Worm (Caenorhabditis elegans): ENCODE data around the gene C47D12.5.
A peak's percentile ranks its signal among the peaks of the same experiment; 100 is the strongest.

The C47D12.5 gene

ce11 chrII:11714728-11715127 is 29.7 kb upstream of the C47D12.5 start:
- TF ChIP-seq nfya-1 (tag; optimal IDR thresholded peaks at IDR 0.05; ENCODE audit: insufficient read depth) (no peak), fkh-10 (GFP tag; optimal IDR thresholded peaks at IDR 0.05) (no peak), nhr-23 (tag; optimal IDR thresholded peaks at IDR 0.05) (no peak), nhr-67 (tag; optimal IDR thresholded peaks at IDR 0.05) (no peak), skn-1 (tag; optimal IDR thresholded peaks at IDR 0.05) (no peak), pha-4 (tag; optimal IDR thresholded peaks at IDR 0.05) (no peak), elt-1 (tag; optimal IDR thresholded peaks at IDR 0.05) (no peak), snpc-4 (tag; optimal IDR thresholded peaks at IDR 0.05) (peak; percentile 50)

- TF ChIP-seq R02D3.7 (tag; optimal IDR thresholded peaks at IDR 0.05) (no peak), ztf-11 (tag; optimal IDR thresholded peaks at IDR 0.05) (no peak), nfya-1 (tag; optimal IDR thresholded peaks at IDR 0.05; ENCODE audit: insufficient read depth) (peak; percentile 14), lin-39 (tag; optimal IDR thresholded peaks at IDR 0.05) (peak; percentile 55), snpc-4 (tag; optimal IDR thresholded peaks at IDR 0.05) (no peak), elt-2 (tag; optimal IDR thresholded peaks at IDR 0.05) (no peak), ceh-16 (tag; optimal IDR thresholded peaks at IDR 0.05) (no peak)
Observed at ce11 chrII:11713569-11713968, 28.5 kb upstream of the C47D12.5 start, which contains the start of gene F13D12.10. Gene F13D12.10 (plus strand): TSS chrII:11713799.

DNA sequence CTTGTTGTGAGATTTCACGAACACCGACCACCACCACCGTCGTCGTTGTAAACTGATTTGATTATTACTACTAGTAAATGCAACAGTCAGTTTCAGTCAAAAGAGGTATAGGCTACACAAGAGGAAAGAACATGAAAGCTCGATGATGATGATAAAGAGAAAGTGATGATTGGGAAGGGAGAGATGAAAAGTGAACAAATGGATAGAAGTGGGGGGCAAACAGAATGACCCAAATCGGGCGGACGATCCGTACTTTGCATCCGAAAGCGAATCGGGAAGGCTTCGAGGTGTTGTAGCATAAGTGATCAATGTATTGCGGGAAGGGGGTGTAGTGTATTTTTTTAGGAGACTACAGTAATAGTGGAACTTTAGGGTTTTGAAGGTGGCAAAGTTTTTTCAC is 25.7 kb upstream of the C47D12.5 start:
- TF ChIP-seq zag-1 (tag; optimal IDR thresholded peaks at IDR 0.05) (no peak), ztf-11 (tag; optimal IDR thresholded peaks at IDR 0.05) (no peak), R02D3.7 (tag; optimal IDR thresholded peaks at IDR 0.05) (no peak), elt-1 (tag; optimal IDR thresholded peaks at IDR 0.05) (no peak), unc-62 (GFP tag; optimal IDR thresholded peaks at IDR 0.05) (no peak), ceh-28 (tag; optimal IDR thresholded peaks at IDR 0.05) (no peak)

- TF ChIP-seq nhr-25 (tag; optimal IDR thresholded peaks at IDR 0.05) (no peak), unc-39 (tag; optimal IDR thresholded peaks at IDR 0.05) (no peak), sea-2 (GFP tag; optimal IDR thresholded peaks at IDR 0.05) (no peak), nhr-67 (tag; optimal IDR thresholded peaks at IDR 0.05) (no peak), R02D3.7 (tag; optimal IDR thresholded peaks at IDR 0.05) (no peak), mml-1 (tag; optimal IDR thresholded peaks at IDR 0.05) (no peak), ceh-9 (tag; optimal IDR thresholded peaks at IDR 0.05) (no peak), nhr-28 (tag; optimal IDR thresholded peaks at IDR 0.05) (no peak), snpc-4 (tag; optimal IDR thresholded peaks at IDR 0.05) (no peak), lsy-12 (tag; optimal IDR thresholded peaks at IDR 0.05) (no peak)
Observed at ce11 chrII:11709464-11709863, 24.4 kb upstream of the C47D12.5 start, which contains the start of gene fcmt-1. Gene fcmt-1 (minus strand): TSS chrII:11709564.

DNA sequence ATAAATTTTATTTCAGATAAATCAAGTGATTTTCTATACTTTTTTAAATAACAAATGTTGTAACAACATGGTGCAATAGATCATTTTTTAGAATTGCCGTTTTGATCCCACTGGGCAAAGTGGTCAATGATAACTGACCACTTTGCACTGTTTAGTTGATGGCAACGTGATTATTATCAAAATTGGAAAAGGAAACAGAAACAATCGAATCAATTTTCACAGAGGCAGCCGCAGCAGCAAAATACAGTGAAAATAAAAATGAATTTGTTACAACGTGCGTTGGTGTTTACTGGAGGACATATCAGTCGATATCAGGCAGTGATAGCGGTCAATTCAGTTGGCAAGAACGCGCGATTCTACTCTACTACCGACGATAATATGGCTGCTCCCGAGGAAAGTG is 20.7 kb upstream of the C47D12.5 start, which contains the start of gene VF13D12L.3:
Gene VF13D12L.3 (plus strand): TSS at position 223 of the 400 bp plus-strand sequence.
- TF ChIP-seq ceh-9 (tag; optimal IDR thresholded peaks at IDR 0.05) (no peak), elt-2 (tag; optimal IDR thresholded peaks at IDR 0.05) (peak; percentile 5), nhr-43 (tag; optimal IDR thresholded peaks at IDR 0.05; ENCODE audit: poor library complexity, severe bottlenecking) (no peak), lin-15B (tag; optimal IDR thresholded peaks at IDR 0.05) (no peak), pqm-1 (tag; optimal IDR thresholded peaks at IDR 0.05) (peak; percentile 45), nhr-76 (tag; optimal IDR thresholded peaks at IDR 0.05) (peak; percentile 42)

DNA sequence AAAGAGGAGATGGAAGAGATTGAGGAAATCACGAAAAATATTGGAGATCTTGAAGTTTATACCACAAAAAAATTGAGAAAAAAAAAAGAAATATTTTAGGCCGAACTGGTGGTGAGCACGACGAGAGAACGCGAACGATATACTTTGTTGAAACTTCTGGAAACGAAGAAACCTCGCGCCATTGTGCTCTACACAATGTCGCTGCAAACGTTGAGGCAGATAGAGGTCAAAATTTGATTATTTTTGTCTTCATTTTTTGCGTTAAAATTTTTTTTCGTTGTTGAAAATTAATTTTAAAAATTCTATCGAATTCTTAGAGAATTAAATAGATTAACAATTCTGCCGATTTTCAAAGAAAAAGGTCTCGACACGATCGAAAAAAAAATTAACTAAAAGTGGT is 15.6 kb upstream of the C47D12.5 start:
- TF ChIP-seq mml-1 (tag; optimal IDR thresholded peaks at IDR 0.05), result no peak
- no peak for TF ChIP-seq ceh-82 (tag; optimal IDR thresholded peaks at IDR 0.05)
- no peak for TF ChIP-seq elt-3 (tag; optimal IDR thresholded peaks at IDR 0.05)
- TF ChIP-seq nfya-1 (tag; optimal IDR thresholded peaks at IDR 0.05; ENCODE audit: insufficient read depth), result no peak
- no peak for TF ChIP-seq nhr-28 (tag; optimal IDR thresholded peaks at IDR 0.05)
- no peak for TF ChIP-seq aly-2 (tag; optimal IDR thresholded peaks at IDR 0.05)
- TF ChIP-seq egl-27 (tag; optimal IDR thresholded peaks at IDR 0.05), result no peak
- TF ChIP-seq nhr-25 (tag; optimal IDR thresholded peaks at IDR 0.05), result no peak
- TF ChIP-seq nhr-43 (tag; optimal IDR thresholded peaks at IDR 0.05; ENCODE audit: poor library complexity, severe bottlenecking), result no peak
- TF ChIP-seq ztf-4 (tag; optimal IDR thresholded peaks at IDR 0.05), result no peak
- no peak for TF ChIP-seq elt-1 (tag; optimal IDR thresholded peaks at IDR 0.05)
- no peak for TF ChIP-seq fos-1 (tag; optimal IDR thresholded peaks at IDR 0.05)
- TF ChIP-seq hmg-11 (tag; optimal IDR thresholded peaks at IDR 0.05), result no peak
- no peak for TF ChIP-seq nhr-76 (tag; optimal IDR thresholded peaks at IDR 0.05)
- no peak for TF ChIP-seq nhr-77 (tag; optimal IDR thresholded peaks at IDR 0.05)
- TF ChIP-seq nhr-12 (tag; optimal IDR thresholded peaks at IDR 0.05), result no peak
- TF ChIP-seq nhr-11 (tag; optimal IDR thresholded peaks at IDR 0.05), result no peak
- no peak for TF ChIP-seq ceh-16 (tag; optimal IDR thresholded peaks at IDR 0.05)
